Worm (Caenorhabditis elegans): Measurements from ENCODE around the gene B0294.1.

The B0294.1 gene

DNA sequence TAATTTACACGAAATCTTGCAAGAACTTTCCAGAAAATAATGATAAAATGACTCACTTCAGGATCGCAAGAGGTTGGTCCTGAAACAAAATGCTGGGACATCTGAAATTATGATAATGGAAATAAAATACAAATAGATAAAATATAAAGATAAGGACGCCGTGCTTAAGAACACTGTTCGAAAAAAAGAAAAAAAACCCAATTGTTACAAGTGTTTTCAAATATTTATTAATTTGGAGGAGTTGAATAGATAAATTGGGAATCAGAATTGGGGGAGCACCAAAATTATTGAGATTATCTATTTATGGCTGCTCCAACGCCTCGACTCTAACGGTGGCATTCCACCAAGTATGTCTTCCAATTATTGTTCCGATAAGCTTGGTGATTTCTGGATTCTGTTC, 48.6 kb downstream of the B0294.1 start, which contains the start of gene ceh-41:
TSS of gene ceh-41 (minus strand) at position 101 of the 400 bp plus-strand sequence.
- TF ChIP-seq nhr-20 (tag; optimal IDR thresholded peaks at IDR 0.05) (no peak), efl-1 (optimal IDR thresholded peaks at IDR 0.05) (no peak), efl-1 (GFP tag; optimal IDR thresholded peaks at IDR 0.05 in 1 of 2) (peak in 1 of 2 experiments; percentile 17)

DNA sequence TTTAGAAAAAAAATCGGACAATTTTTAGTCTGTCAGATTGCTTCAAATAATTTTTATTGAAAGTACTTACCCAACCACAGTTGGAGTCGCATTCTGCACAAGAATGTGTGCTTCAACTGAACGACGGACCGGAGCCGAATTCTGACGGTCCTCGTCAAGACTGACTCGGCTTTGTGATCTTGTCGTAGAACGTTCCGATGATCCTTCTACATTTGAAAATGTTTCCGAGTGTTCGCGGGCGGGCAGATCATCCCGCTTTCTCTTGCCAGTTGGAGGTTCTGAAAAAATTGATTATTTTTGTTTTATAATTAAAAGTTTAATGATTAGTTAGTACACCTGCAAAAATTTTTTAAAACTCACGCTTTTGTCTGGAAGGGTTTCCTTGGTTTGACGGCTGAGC, 49.5 kb downstream of the B0294.1 start:
- TF ChIP-seq egl-27 (tag; optimal IDR thresholded peaks at IDR 0.05): no peak
- no peak for TF ChIP-seq unc-98 (GFP tag; IDR thresholded peaks at IDR 0.05)
- TF ChIP-seq lin-15B (tag; optimal IDR thresholded peaks at IDR 0.05): no peak
- no peak for TF ChIP-seq aha-1 (tag; optimal IDR thresholded peaks at IDR 0.05)
- TF ChIP-seq C04F5.9 (tag; optimal IDR thresholded peaks at IDR 0.05): no peak
- TF ChIP-seq pag-3 (tag; optimal IDR thresholded peaks at IDR 0.05; ENCODE audit: borderline replicate concordance, insufficient read depth): no peak
- TF ChIP-seq unc-86 (tag; optimal IDR thresholded peaks at IDR 0.05): no peak
- TF ChIP-seq nhr-19 (GFP tag; conservative IDR thresholded peaks at IDR 0.05): no peak

Measured in whole organism, L1 larva.